Fruit fly (Drosophila melanogaster): Measurements from ENCODE around the gene BBIP1.

The BBIP1 gene

dm6 chr3R:9365893-9366500, 38.2 kb upstream of the BBIP1 start:
- TF ChIP-seq brk (GFP tag; optimal IDR thresholded peaks at IDR 0.05) (peak; percentile 27), h (GFP tag; optimal IDR thresholded peaks at IDR 0.05) (peak; percentile 24), Hnf4 (GFP tag; optimal IDR thresholded peaks at IDR 0.05) (peak; percentile 14), fru (GFP tag; optimal IDR thresholded peaks at IDR 0.05) (no peak)

- TF ChIP-seq psq (GFP tag; optimal IDR thresholded peaks at IDR 0.05), result peak; percentile 2
- TF ChIP-seq Sp1 (GFP tag; optimal IDR thresholded peaks at IDR 0.05), result no peak
- peak; percentile 6 for TF ChIP-seq HLH106 (tag; optimal IDR thresholded peaks at IDR 0.05)
- no peak for TF ChIP-seq tai (GFP tag; optimal IDR thresholded peaks at IDR 0.05)
- no peak for TF ChIP-seq Hnf4 (GFP tag; optimal IDR thresholded peaks at IDR 0.05)
- TF ChIP-seq brk (GFP tag; optimal IDR thresholded peaks at IDR 0.05), result no peak
- TF ChIP-seq dmrt93B (GFP tag; optimal IDR thresholded peaks at IDR 0.05), result no peak
- peak; percentile 30 for TF ChIP-seq ey (GFP tag; optimal IDR thresholded peaks at IDR 0.05)
- TF ChIP-seq OdsH (GFP tag; optimal IDR thresholded peaks at IDR 0.05), result peak; percentile 6
- TF ChIP-seq Vsx2 (GFP tag; optimal IDR thresholded peaks at IDR 0.05; ENCODE audit: partially characterized antibody), result no peak
- TF ChIP-seq br (GFP tag; optimal IDR thresholded peaks at IDR 0.05), result peak; percentile 27
- peak; percentile 48 for TF ChIP-seq h (GFP tag; optimal IDR thresholded peaks at IDR 0.05)
- TF ChIP-seq rgr (GFP tag; optimal IDR thresholded peaks at IDR 0.05), result peak; percentile 42
- peak in 1 of 2 experiments; percentile 41 for TF ChIP-seq foxo (GFP tag; optimal IDR thresholded peaks at IDR 0.05)
- peak; percentile 39 for TF ChIP-seq fru (GFP tag; optimal IDR thresholded peaks at IDR 0.05)
- TF ChIP-seq woc (GFP tag; optimal IDR thresholded peaks at IDR 0.05), result peak; percentile 4
Measured at dm6 chr3R:9370413-9370812, 33.8 kb upstream of the BBIP1 start.

- TF ChIP-seq CrebA (GFP tag; optimal IDR thresholded peaks at IDR 0.05; ENCODE audit: borderline replicate concordance), result no peak
- no peak for TF ChIP-seq usp (GFP tag; optimal IDR thresholded peaks at IDR 0.05)
- TF ChIP-seq Hr78 (GFP tag; optimal IDR thresholded peaks at IDR 0.05), result no peak
- no peak for TF ChIP-seq Rel (GFP tag; optimal IDR thresholded peaks at IDR 0.05)
- peak; percentile 63 for TF ChIP-seq Rel (tag; optimal IDR thresholded peaks at IDR 0.05)
- TF ChIP-seq sage (GFP tag; optimal IDR thresholded peaks at IDR 0.05), result no peak
- no peak for TF ChIP-seq fru (GFP tag; optimal IDR thresholded peaks at IDR 0.05)
- no peak for TF ChIP-seq jim (GFP tag; optimal IDR thresholded peaks at IDR 0.05)
Measured at dm6 chr3R:9376789-9377188, 27.4 kb upstream of the BBIP1 start.

- TF ChIP-seq usp (GFP tag; optimal IDR thresholded peaks at IDR 0.05) (no peak), dmrt93B (GFP tag; optimal IDR thresholded peaks at IDR 0.05) (peak; percentile 79), fru (GFP tag; optimal IDR thresholded peaks at IDR 0.05) (peak; percentile 96), CG32264 (GFP tag; optimal IDR thresholded peaks at IDR 0.05) (peak; percentile 73), Dif (GFP tag; optimal IDR thresholded peaks at IDR 0.05; ENCODE audit: partially characterized antibody) (peak; percentile 6), ey (GFP tag; optimal IDR thresholded peaks at IDR 0.05) (peak; percentile 88), Myc (optimal IDR thresholded peaks at IDR 0.05) (no peak), CrebA (GFP tag; optimal IDR thresholded peaks at IDR 0.05; ENCODE audit: borderline replicate concordance) (peak; percentile 64), Jra (GFP tag; optimal IDR thresholded peaks at IDR 0.05) (peak; percentile 51), pan (optimal IDR thresholded peaks at IDR 0.05) (no peak), jim (GFP tag; optimal IDR thresholded peaks at IDR 0.05) (no peak), psq (GFP tag; optimal IDR thresholded peaks at IDR 0.05) (peak; percentile 93), HLH106 (tag; optimal IDR thresholded peaks at IDR 0.05) (peak; percentile 95), rgr (GFP tag; optimal IDR thresholded peaks at IDR 0.05) (peak; percentile 88), Mio (GFP tag; optimal IDR thresholded peaks at IDR 0.05) (no peak), OdsH (GFP tag; optimal IDR thresholded peaks at IDR 0.05) (peak; percentile 93), tai (GFP tag; optimal IDR thresholded peaks at IDR 0.05) (peak; percentile 71), Rel (GFP tag; optimal IDR thresholded peaks at IDR 0.05) (peak; percentile 73), Rel (tag; optimal IDR thresholded peaks at IDR 0.05) (peak; percentile 68), br (GFP tag; optimal IDR thresholded peaks at IDR 0.05) (peak; percentile 88), brk (GFP tag; optimal IDR thresholded peaks at IDR 0.05) (peak; percentile 81), Hr83 (GFP tag; optimal IDR thresholded peaks at IDR 0.05; ENCODE audit: poor library complexity, severe bottlenecking) (peak; percentile 82), Dfd (GFP tag; optimal IDR thresholded peaks at IDR 0.05) (no peak), Vsx2 (GFP tag; optimal IDR thresholded peaks at IDR 0.05; ENCODE audit: partially characterized antibody) (peak; percentile 71), N (GFP tag; optimal IDR thresholded peaks at IDR 0.05) (no peak), dsf (GFP tag; optimal IDR thresholded peaks at IDR 0.05; ENCODE audit: borderline replicate concordance) (peak; percentile 61), sage (GFP tag; optimal IDR thresholded peaks at IDR 0.05) (peak; percentile 86), sv (GFP tag; optimal IDR thresholded peaks at IDR 0.05) (no peak), GATAd (GFP tag; optimal IDR thresholded peaks at IDR 0.05) (peak; percentile 11), Abd-B (GFP tag; optimal IDR thresholded peaks at IDR 0.05) (no peak), Sp1 (GFP tag; optimal IDR thresholded peaks at IDR 0.05) (peak; percentile 96), CG9705 (GFP tag; optimal IDR thresholded peaks at IDR 0.05) (peak; percentile 76), foxo (GFP tag; optimal IDR thresholded peaks at IDR 0.05) (peak in 1 of 2 experiments; percentile 93), woc (GFP tag; optimal IDR thresholded peaks at IDR 0.05) (peak; percentile 98), lola (GFP tag; optimal IDR thresholded peaks at IDR 0.05) (no peak), Hr78 (GFP tag; optimal IDR thresholded peaks at IDR 0.05) (no peak), h (GFP tag; optimal IDR thresholded peaks at IDR 0.05) (peak; percentile 95), Hnf4 (GFP tag; optimal IDR thresholded peaks at IDR 0.05) (peak; percentile 94)
Measured at dm6 chr3R:9378644-9379411, 25.4 kb upstream of the BBIP1 start.

All from whole organism, wandering third instar larva.